Worm (Caenorhabditis elegans): ENCODE measurements around the gene pals-29.

ce11 chrIV:14557642-14558041, 15.2 kb upstream of the pals-29 start:
- no peak for TF ChIP-seq pes-1 (GFP tag; IDR thresholded peaks at IDR 0.05)
- TF ChIP-seq hnd-1 (tag; optimal IDR thresholded peaks at IDR 0.05): no peak
- no peak for TF ChIP-seq ama-1 (optimal IDR thresholded peaks at IDR 0.05)
- TF ChIP-seq tra-4 (tag; optimal IDR thresholded peaks at IDR 0.05): no peak
- TF ChIP-seq ceh-13 (GFP tag; optimal IDR thresholded peaks at IDR 0.05): no peak
- TF ChIP-seq flt-1 (GFP tag; IDR thresholded peaks at IDR 0.05): no peak
- TF ChIP-seq tbx-37 (GFP tag; conservative IDR thresholded peaks at IDR 0.05): no peak
- TF ChIP-seq tbx-11 (GFP tag; IDR thresholded peaks at IDR 0.05): no peak
- no peak for TF ChIP-seq hmbx-1 (tag; optimal IDR thresholded peaks at IDR 0.05)
- no peak for TF ChIP-seq sea-1 (GFP tag; conservative IDR thresholded peaks at IDR 0.05)
